Worm (Caenorhabditis elegans) whole organism, L4 larva: ENCODE data around the gene aip-1.
A peak's percentile ranks its signal among the peaks of the same experiment; 100 is the strongest.
"Not testable (repeated sequence)": the region's sequence is repeated elsewhere in the genome, so short reads cannot be mapped to it uniquely, and the experiment has no call there.

Source experiments
- lsy-2 ChIP-seq, 2 experiments: fragments of 150-350 bp in 1 of 2; sonication (generic microtip) in 1 of 2; optimal IDR thresholded peaks; 2 replicates each; lab custom pipeline; 2014 to 2017; ENCODE audit warnings: missing biosample characterization in 2 of 2, missing genetic modification characterization in 2 of 2
- mep-1 ChIP-seq: fragments of 150-350 bp; sonication (generic microtip); optimal IDR thresholded peaks from 3 replicates; lab custom pipeline; 2014; ENCODE audit warnings: missing biosample characterization, missing genetic modification characterization

DNA sequence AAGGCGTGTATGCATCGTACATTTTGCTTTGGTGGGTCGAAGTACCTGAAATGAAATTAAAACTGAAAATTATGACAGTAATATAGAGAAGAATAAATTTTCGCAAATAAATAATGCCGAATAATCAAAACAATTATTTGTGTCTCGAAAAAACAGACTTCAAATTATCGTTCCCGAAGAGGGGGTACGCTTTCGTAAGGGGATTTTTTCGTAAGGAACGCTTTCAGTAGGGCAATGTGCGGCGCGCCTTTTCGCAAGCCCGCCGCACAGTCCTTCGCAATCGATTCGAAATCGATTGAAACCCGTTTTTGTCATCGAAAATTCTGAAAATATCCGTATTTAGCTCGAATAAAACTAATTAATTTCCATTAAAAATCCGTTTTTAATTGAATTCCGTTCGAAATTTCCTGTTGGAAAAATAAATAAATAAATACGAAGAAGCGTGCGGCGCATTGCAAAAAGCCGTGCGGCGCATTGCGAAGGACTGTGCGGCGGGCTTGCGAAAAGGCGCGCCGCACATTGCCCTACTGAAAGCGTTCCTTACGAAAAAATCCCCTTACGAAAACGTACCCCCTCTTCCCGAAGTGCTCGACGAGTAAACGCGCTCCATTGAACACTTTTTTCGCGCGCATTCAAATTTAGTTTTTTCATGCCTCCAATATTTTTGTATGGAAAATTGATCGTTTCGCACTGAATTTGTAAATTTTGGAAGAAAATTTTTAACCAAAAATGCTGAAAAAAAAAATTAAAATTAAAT, 26.4 kb downstream of the aip-1 start, which contains the start of gene vps-39:
- peak; percentile 51 for TF ChIP-seq mep-1 (tag; lab: Kevin White, UChicago)
- not testable (repeated sequence) for TF ChIP-seq lsy-2 (tag; optimal IDR thresholded peaks at IDR 0.05; lab: Kevin White, UChicago)
